Worm (Caenorhabditis elegans) whole organism, L4 larva: ENCODE data around the gene F22B7.3.

Source experiments
- F37D6.2 ChIP-seq: sonication (generic microtip); optimal IDR thresholded peaks from 2 replicates; lab custom pipeline; 2016; ENCODE audit warnings: mild to moderate bottlenecking, missing genetic modification characterization, missing compliant biosample characterization
- ZK546.5 ChIP-seq, 2 experiments: sonication (generic microtip); optimal IDR thresholded peaks; 2 replicates each; lab custom pipeline; 2017; ENCODE audit warnings: missing biosample characterization in 2 of 2, missing genetic modification characterization in 2 of 2
- aha-1 ChIP-seq: fragments of 150-350 bp; peaks from one replicate; lab custom pipeline; 2014; ENCODE audit warnings: missing biosample characterization, missing genetic modification characterization
- ama-1 ChIP-seq: fragments of 150-350 bp; optimal IDR thresholded peaks from 2 replicates; lab custom pipeline; 2014; ENCODE audit warnings: inconsistent platforms, mixed read lengths
- ceh-28 ChIP-seq: fragments of 150-350 bp; optimal IDR thresholded peaks from 2 replicates; lab custom pipeline; 2014; ENCODE audit warnings: missing biosample characterization, missing genetic modification reagents, missing genetic modification characterization
- daf-16 ChIP-seq, 3 experiments: sonication (generic microtip); optimal IDR thresholded peaks; 2 replicates each; lab custom pipeline; 2016 to 2017; ENCODE audit warnings: missing genetic modification characterization in 3 of 3, missing genetic modification reagents in 3 of 3, mild to moderate bottlenecking in 2 of 3, missing compliant biosample characterization in 2 of 3, missing biosample characterization in 1 of 3, moderate library complexity in 1 of 3
- dmd-6 ChIP-seq: fragments of 200-800 bp; sonication (Bioruptor generic); IDR thresholded peaks from 2 replicates; pipeline ENCODE4 v1.3.6; 2022; ENCODE audit warnings: missing genetic modification reagents, missing genetic modification characterization, missing compliant biosample characterization
- dpl-1 ChIP-seq: fragments of 150-350 bp; optimal IDR thresholded peaks from 2 replicates; lab custom pipeline; 2014; ENCODE audit warnings: missing biosample characterization, missing genetic modification reagents, missing genetic modification characterization
- dve-1 ChIP-seq: sonication (generic microtip); optimal IDR thresholded peaks from 2 replicates; lab custom pipeline; 2017; ENCODE audit warnings: antibody characterized with exemption, mild to moderate bottlenecking, missing genetic modification characterization, missing compliant biosample characterization; ENCODE audit not compliant: insufficient read depth
- fkh-10 ChIP-seq: fragments of 150-350 bp; optimal IDR thresholded peaks from 2 replicates; lab custom pipeline; 2014; ENCODE audit warnings: missing biosample characterization, missing genetic modification reagents, missing genetic modification characterization
- hif-1 ChIP-seq, 2 experiments: sonication (generic microtip); optimal IDR thresholded peaks; 2 replicates each; lab custom pipeline; 2016 to 2017; ENCODE audit warnings: missing compliant biosample characterization in 2 of 2, missing genetic modification characterization in 2 of 2, missing genetic modification reagents in 2 of 2, missing genotype in 2 of 2, mild to moderate bottlenecking in 1 of 2
- hlh-11 ChIP-seq: fragments of 200-800 bp; sonication (Bioruptor generic); optimal IDR thresholded peaks from 2 replicates; lab custom pipeline; 2018; ENCODE audit warnings: mild to moderate bottlenecking, missing genetic modification characterization, missing compliant biosample characterization
- hlh-30 ChIP-seq: sonication (generic microtip); optimal IDR thresholded peaks from 2 replicates; lab custom pipeline; 2017; ENCODE audit warnings: antibody characterized with exemption, mild to moderate bottlenecking, missing genetic modification characterization, missing compliant biosample characterization; ENCODE audit not compliant: insufficient read depth
- hmg-1.1 ChIP-seq: fragments of 200-800 bp; sonication (Bioruptor generic); IDR thresholded peaks from 2 replicates; pipeline ENCODE4 v1.3.6; 2022; ENCODE audit warnings: missing genetic modification reagents, missing genetic modification characterization, missing compliant biosample characterization
- jun-1 ChIP-seq: fragments of 150-350 bp; optimal IDR thresholded peaks from 2 replicates; lab custom pipeline; 2014; ENCODE audit warnings: missing biosample characterization, missing genetic modification reagents, missing genetic modification characterization
- lim-7 ChIP-seq: fragments of 200-800 bp; sonication (Bioruptor generic); IDR thresholded peaks from 2 replicates; pipeline ENCODE4 v1.3.6; 2022; ENCODE audit warnings: missing genetic modification characterization, missing compliant biosample characterization
- lin-29 ChIP-seq: fragments of 200-800 bp; sonication (Bioruptor generic); IDR thresholded peaks from 2 replicates; pipeline ENCODE4 v1.3.6; 2022; ENCODE audit warnings: missing genetic modification reagents, missing genetic modification characterization, missing compliant biosample characterization
- lin-38 ChIP-seq: fragments of 200-800 bp; sonication (Bioruptor generic); IDR thresholded peaks from 2 replicates; pipeline ENCODE4 v1.3.6; 2022; ENCODE audit warnings: missing genetic modification reagents, missing genetic modification characterization, missing compliant biosample characterization
- lin-39 ChIP-seq: fragments of 150-350 bp; optimal IDR thresholded peaks from 2 replicates; lab custom pipeline; 2014; ENCODE audit warnings: missing biosample characterization, missing genetic modification reagents, missing genetic modification characterization
- lir-3 ChIP-seq: sonication (generic microtip); optimal IDR thresholded peaks from 2 replicates; lab custom pipeline; 2016; ENCODE audit warnings: mild to moderate bottlenecking, missing genetic modification characterization, missing compliant biosample characterization
- lsy-2 ChIP-seq, 2 experiments: fragments of 150-350 bp in 1 of 2; sonication (generic microtip) in 1 of 2; optimal IDR thresholded peaks; 2 replicates each; lab custom pipeline; 2014 to 2017; ENCODE audit warnings: missing biosample characterization in 2 of 2, missing genetic modification characterization in 2 of 2
- mep-1 ChIP-seq: fragments of 150-350 bp; sonication (generic microtip); optimal IDR thresholded peaks from 3 replicates; lab custom pipeline; 2014; ENCODE audit warnings: missing biosample characterization, missing genetic modification characterization
- mes-2 ChIP-seq: sonication (generic microtip); optimal IDR thresholded peaks from 2 replicates; lab custom pipeline; 2016; ENCODE audit warnings: missing genotype, mild to moderate bottlenecking, missing genetic modification characterization, missing compliant biosample characterization; ENCODE audit not compliant: poor library complexity, severe bottlenecking
- mxl-3 ChIP-seq: fragments of 200-800 bp; sonication (Bioruptor generic); optimal IDR thresholded peaks from 2 replicates; lab custom pipeline; 2018; ENCODE audit warnings: mild to moderate bottlenecking, missing genetic modification characterization, missing compliant biosample characterization
- nhr-11 ChIP-seq: fragments of 150-350 bp; optimal IDR thresholded peaks from 2 replicates; lab custom pipeline; 2014; ENCODE audit warnings: missing biosample characterization, missing genetic modification characterization
- nhr-28 ChIP-seq: fragments of 150-350 bp; optimal IDR thresholded peaks from 2 replicates; lab custom pipeline; 2014; ENCODE audit warnings: missing biosample characterization, missing genetic modification characterization
- nhr-41 ChIP-seq: fragments of 200-800 bp; sonication (Bioruptor generic); IDR thresholded peaks from 2 replicates; pipeline ENCODE4 v1.3.6; 2022; ENCODE audit warnings: missing genetic modification reagents, missing genetic modification characterization, missing compliant biosample characterization
- nhr-48 ChIP-seq: sonication (generic microtip); optimal IDR thresholded peaks from 2 replicates; lab custom pipeline; 2016; ENCODE audit warnings: mild to moderate bottlenecking, missing genetic modification characterization, missing compliant biosample characterization
- nhr-6 ChIP-seq: fragments of 150-350 bp; optimal IDR thresholded peaks from 2 replicates; lab custom pipeline; 2014; ENCODE audit warnings: missing biosample characterization, missing genetic modification characterization
- pha-4 ChIP-seq, 2 experiments: fragments of 150-350 bp in 1 of 2; fragments of 200-800 bp in 1 of 2; sonication (Bioruptor generic) in 1 of 2; IDR thresholded peaks in 1 of 2; optimal IDR thresholded peaks in 1 of 2; 2 replicates each; pipeline versions ENCODE4 v1.3.6 to Lab custom; 2014 to 2022; ENCODE audit warnings: missing genetic modification characterization in 2 of 2, missing genetic modification reagents in 2 of 2, missing biosample characterization in 1 of 2, missing compliant biosample characterization in 1 of 2
- snpc-4 ChIP-seq: fragments of 150-350 bp; optimal IDR thresholded peaks from 2 replicates; lab custom pipeline; 2014; ENCODE audit warnings: missing biosample characterization, missing genetic modification characterization
- tra-1 ChIP-seq: fragments of 200-800 bp; sonication (Bioruptor generic); IDR thresholded peaks from 2 replicates; pipeline ENCODE4 v1.3.6; 2022; ENCODE audit warnings: missing genetic modification reagents, missing genetic modification characterization, missing compliant biosample characterization
- unc-39 ChIP-seq: sonication (generic microtip); optimal IDR thresholded peaks from 2 replicates; lab custom pipeline; 2017; ENCODE audit warnings: missing biosample characterization, missing genetic modification characterization
- unc-62 ChIP-seq, 3 experiments: fragments of 150-350 bp in 1 of 3; sonication (generic microtip); optimal IDR thresholded peaks in 2 of 3; peaks in 1 of 3; 1 replicate in 1 of 3; 2 replicates in 2 of 3; lab custom pipeline; 2014 to 2017; ENCODE audit warnings: missing biosample characterization in 3 of 3, missing genetic modification characterization in 3 of 3, missing genetic modification reagents in 3 of 3, missing genotype in 1 of 3
- ztf-7 ChIP-seq: fragments of 150-350 bp; optimal IDR thresholded peaks from 2 replicates; lab custom pipeline; 2014; ENCODE audit warnings: missing biosample characterization, missing genetic modification characterization

F22B7.3 gene

ce11 chrIII:8689655-8690054, 41.0 kb downstream of the F22B7.3 start, which contains the start of gene B0303.4 (continued):
- no peak for TF ChIP-seq lim-7 (GFP tag; lab: Robert Waterston, UW)
- TF ChIP-seq nhr-28 (tag; lab: Kevin White, UChicago) = peak; percentile 65
- 0 out of 2 replicates have a peak, but pooled peaks have one; percentile 34 for TF ChIP-seq hmg-1.1 (GFP tag; lab: Robert Waterston, UW)
- no peak for TF ChIP-seq nhr-6 (tag; lab: Kevin White, UChicago)
- no peak for TF ChIP-seq nhr-48 (tag; lab: Kevin White, UChicago)
- TF ChIP-seq dpl-1 (GFP tag; lab: Kevin White, UChicago) = peak; percentile 7
- TF ChIP-seq ceh-28 (tag; lab: Kevin White, UChicago) = peak; percentile 47
- TF ChIP-seq ztf-7 (tag; lab: Kevin White, UChicago) = peak; percentile 85
- no peak for TF ChIP-seq snpc-4 (tag; lab: Kevin White, UChicago)
- peak; percentile 65 for TF ChIP-seq mes-2 (tag; lab: Kevin White, UChicago)

ce11 chrIII:8693322-8693721, 44.6 kb downstream of the F22B7.3 start, which contains the start of gene B0303.7:
TSS of gene B0303.7 (plus strand) at chrIII:8693622.
- TF ChIP-seq ama-1 (peak; percentile 17), lin-29 (GFP tag; lab: Robert Waterston, UW) (no peak), tra-1 (GFP tag; lab: Robert Waterston, UW) (no peak)
- TF ChIP-seq, all 104 proteins: peak for 1

DNA sequence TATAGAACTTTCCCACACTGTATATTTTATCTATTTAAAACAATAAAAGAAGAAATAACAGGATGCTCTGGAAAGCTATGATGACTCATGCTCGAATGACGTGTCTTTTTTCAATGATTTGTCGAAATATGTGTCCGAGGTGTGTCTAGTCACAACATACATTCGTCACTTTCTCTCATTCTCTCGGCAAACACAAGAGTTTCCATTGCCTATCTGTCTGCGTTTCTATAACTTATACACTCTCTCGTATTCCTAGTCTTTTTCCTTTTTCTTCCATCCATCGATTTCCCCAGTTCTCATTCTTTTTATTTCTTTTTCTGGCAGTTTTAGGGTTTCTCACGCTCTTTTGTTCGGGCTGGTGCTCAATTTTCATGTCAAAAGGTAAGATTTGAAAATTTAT, 48.0 kb downstream of the F22B7.3 start:
- peak; percentile 48 for TF ChIP-seq nhr-6 (tag; lab: Kevin White, UChicago)
- no peak for TF ChIP-seq nhr-41 (GFP tag; lab: Robert Waterston, UW)
- TF ChIP-seq mep-1 = peak; percentile 30
- peak in 1 of 2 experiments; percentile 12 for TF ChIP-seq hif-1 (tag; optimal IDR thresholded peaks at IDR 0.05; lab: Kevin White, UChicago)
- TF ChIP-seq unc-39 (tag; lab: Kevin White, UChicago) = no peak
- TF ChIP-seq hlh-11 = peak; percentile 53
- 0 out of 2 replicates have a peak, but pooled peaks have one; percentile 8 for TF ChIP-seq lin-38
- peak; percentile 54 for TF ChIP-seq dmd-6 (GFP tag; lab: Robert Waterston, UW)
- no peak for TF ChIP-seq lir-3 (tag; lab: Kevin White, UChicago)
- no peak for TF ChIP-seq daf-16 (GFP tag; optimal IDR thresholded peaks at IDR 0.05; lab: Kevin White, UChicago)
- TF ChIP-seq daf-16 (tag; optimal IDR thresholded peaks at IDR 0.05; lab: Kevin White, UChicago) = peak; percentile 21
- TF ChIP-seq lsy-2 (tag; optimal IDR thresholded peaks at IDR 0.05; lab: Kevin White, UChicago) = peak in 1 of 2 experiments; percentile 71
- TF ChIP-seq nhr-11 = no peak
- peak; percentile 68 for TF ChIP-seq dve-1 (tag; lab: Kevin White, UChicago)
- TF ChIP-seq ZK546.5 (tag; optimal IDR thresholded peaks at IDR 0.05; lab: Kevin White, UChicago) = no peak
- peak; percentile 47 for TF ChIP-seq hlh-30 (tag; lab: Kevin White, UChicago)
- no peak for TF ChIP-seq pha-4 (GFP tag; IDR thresholded peaks at IDR 0.05; lab: Robert Waterston, UW)
- TF ChIP-seq pha-4 (tag; optimal IDR thresholded peaks at IDR 0.05; lab: Kevin White, UChicago) = peak; percentile 28
- peak; percentile 94 for TF ChIP-seq nhr-28 (tag; lab: Kevin White, UChicago)
- no peak for TF ChIP-seq mxl-3 (GFP tag; lab: Kevin White, UChicago)
- TF ChIP-seq mes-2 (tag; lab: Kevin White, UChicago) = peak; percentile 61
- TF ChIP-seq F37D6.2 = no peak
- TF ChIP-seq fkh-10 = no peak

ce11 chrIII:8697268-8697907, 48.7 kb downstream of the F22B7.3 start:
- TF ChIP-seq unc-62 (GFP tag; optimal IDR thresholded peaks at IDR 0.05 in 1 of 2; lab: Kevin White, UChicago) = peak in 1 of 2 experiments; percentile 98
- TF ChIP-seq unc-62 (tag; optimal IDR thresholded peaks at IDR 0.05; lab: Kevin White, UChicago) = no peak
- no peak for TF ChIP-seq jun-1 (tag; lab: Kevin White, UChicago)
- TF ChIP-seq aha-1 (tag; lab: Kevin White, UChicago) = peak; percentile 88
- TF ChIP-seq lin-39 (tag; lab: Kevin White, UChicago) = no peak
